Worm (Caenorhabditis elegans) whole organism, late embryonic: Measurements from ENCODE around the gene F13B12.7.

Experiments
- C08G9.2 ChIP-seq: sonication (generic microtip); optimal IDR thresholded peaks from 2 replicates; lab custom pipeline; 2016; ENCODE audit warnings: mild to moderate bottlenecking, missing genetic modification characterization, moderate library complexity, missing compliant biosample characterization
- F13H6.1 ChIP-seq: sonication (generic microtip); optimal IDR thresholded peaks from 2 replicates; lab custom pipeline; 2016; ENCODE audit warnings: missing genetic modification characterization, missing compliant biosample characterization
- K02D7.2 ChIP-seq: sonication (generic microtip); optimal IDR thresholded peaks from 2 replicates; lab custom pipeline; 2017; ENCODE audit warnings: mild to moderate bottlenecking, missing genetic modification characterization, missing compliant biosample characterization
- K09A11.1 ChIP-seq: sonication (generic microtip); optimal IDR thresholded peaks from 2 replicates; lab custom pipeline; 2017; ENCODE audit warnings: antibody characterized with exemption, mild to moderate bottlenecking, missing genetic modification characterization, missing compliant biosample characterization; ENCODE audit not compliant: insufficient read depth
- Y22D7AL.16 ChIP-seq: sonication (generic microtip); optimal IDR thresholded peaks from 2 replicates; lab custom pipeline; 2016; ENCODE audit warnings: missing genetic modification characterization, missing compliant biosample characterization
- ceh-14 ChIP-seq: sonication (generic microtip); optimal IDR thresholded peaks from 2 replicates; lab custom pipeline; 2016; ENCODE audit warnings: missing genotype, missing genetic modification characterization, missing compliant biosample characterization
- ceh-19 ChIP-seq: fragments of 200-800 bp; sonication (Bioruptor generic); optimal IDR thresholded peaks from 2 replicates; lab custom pipeline; 2018; ENCODE audit warnings: mild to moderate bottlenecking, missing genetic modification characterization, missing compliant biosample characterization
- ceh-30 ChIP-seq: fragments of 150-350 bp; optimal IDR thresholded peaks from 2 replicates; lab custom pipeline; 2014; ENCODE audit warnings: missing biosample characterization, missing genetic modification characterization
- ceh-34 ChIP-seq: sonication (generic microtip); optimal IDR thresholded peaks from 2 replicates; lab custom pipeline; 2016; ENCODE audit warnings: mild to moderate bottlenecking, missing genetic modification characterization, missing compliant biosample characterization
- ceh-45 ChIP-seq: fragments of 200-800 bp; sonication (Bioruptor generic); IDR thresholded peaks from 2 replicates; pipeline ENCODE4 v1.3.6; 2022; ENCODE audit warnings: missing genetic modification reagents, missing genetic modification characterization, missing compliant biosample characterization
- ceh-48 ChIP-seq: sonication (generic microtip); optimal IDR thresholded peaks from 2 replicates; lab custom pipeline; 2016; ENCODE audit warnings: missing genetic modification characterization, inconsistent platforms, missing compliant biosample characterization
- dmd-4 ChIP-seq: sonication (generic microtip); optimal IDR thresholded peaks from 2 replicates; lab custom pipeline; 2016; ENCODE audit warnings: borderline replicate concordance, missing genetic modification characterization, missing compliant biosample characterization
- elt-2 ChIP-seq: sonication (generic microtip); optimal IDR thresholded peaks from 2 replicates; lab custom pipeline; 2016; ENCODE audit warnings: missing genetic modification reagents, missing genetic modification characterization, missing compliant biosample characterization
- elt-4 ChIP-seq: sonication (generic microtip); optimal IDR thresholded peaks from 2 replicates; lab custom pipeline; 2016; ENCODE audit warnings: missing genetic modification characterization, missing compliant biosample characterization
- ets-4 ChIP-seq: sonication (generic microtip); optimal IDR thresholded peaks from 2 replicates; lab custom pipeline; 2016; ENCODE audit warnings: missing genetic modification characterization, missing compliant biosample characterization
- hlh-13 ChIP-seq: fragments of 200-800 bp; sonication (Bioruptor generic); optimal IDR thresholded peaks from 2 replicates; lab custom pipeline; 2018; ENCODE audit warnings: mild to moderate bottlenecking, missing genetic modification characterization, missing compliant biosample characterization
- hlh-30 ChIP-seq: sonication (generic microtip); optimal IDR thresholded peaks from 2 replicates; lab custom pipeline; 2017; ENCODE audit warnings: antibody characterized with exemption, missing genetic modification characterization, missing compliant biosample characterization; ENCODE audit not compliant: insufficient read depth
- hlh-8 ChIP-seq: sonication (generic microtip); optimal IDR thresholded peaks from 2 replicates; lab custom pipeline; 2016; ENCODE audit warnings: missing genotype, missing genetic modification characterization, missing compliant biosample characterization
- lim-6 ChIP-seq: sonication (generic microtip); optimal IDR thresholded peaks from 2 replicates; lab custom pipeline; 2016; ENCODE audit warnings: missing genetic modification characterization, missing compliant biosample characterization
- madf-2 ChIP-seq: sonication (generic microtip); optimal IDR thresholded peaks from 2 replicates; lab custom pipeline; 2017; ENCODE audit warnings: missing genetic modification characterization, missing compliant biosample characterization
- mec-3 ChIP-seq: sonication (generic microtip); optimal IDR thresholded peaks from 2 replicates; lab custom pipeline; 2016; ENCODE audit warnings: borderline replicate concordance, missing genetic modification characterization, missing compliant biosample characterization
- nfya-1 ChIP-seq: sonication (generic microtip); optimal IDR thresholded peaks from 2 replicates; lab custom pipeline; 2017; ENCODE audit warnings: missing genetic modification characterization, mild to moderate bottlenecking, missing compliant biosample characterization, antibody characterized with exemption, moderate library complexity
- nhr-232 ChIP-seq: sonication (generic microtip); optimal IDR thresholded peaks from 2 replicates; lab custom pipeline; 2016; ENCODE audit warnings: missing genetic modification characterization, missing compliant biosample characterization
- npax-4 ChIP-seq: sonication (generic microtip); optimal IDR thresholded peaks from 2 replicates; lab custom pipeline; 2016; ENCODE audit warnings: missing genetic modification characterization, missing compliant biosample characterization
- odd-2 ChIP-seq: sonication (generic microtip); optimal IDR thresholded peaks from 2 replicates; lab custom pipeline; 2017; ENCODE audit warnings: antibody characterized with exemption, mild to moderate bottlenecking, missing genetic modification characterization, missing compliant biosample characterization
- pag-3 ChIP-seq: sonication (generic microtip); optimal IDR thresholded peaks from 2 replicates; lab custom pipeline; 2016; ENCODE audit warnings: missing compliant biosample characterization, missing genetic modification characterization, borderline replicate concordance
- pha-4 ChIP-seq: fragments of 150-350 bp; optimal IDR thresholded peaks from 2 replicates; lab custom pipeline; 2018; ENCODE audit warnings: missing biosample characterization, missing genetic modification reagents, missing genetic modification characterization
- pqm-1 ChIP-seq: sonication (generic microtip); optimal IDR thresholded peaks from 2 replicates; lab custom pipeline; 2016; ENCODE audit warnings: missing genetic modification characterization, missing compliant biosample characterization
- rnt-1 ChIP-seq: sonication (generic microtip); optimal IDR thresholded peaks from 2 replicates; lab custom pipeline; 2016; ENCODE audit warnings: missing genetic modification characterization, missing compliant biosample characterization
- tbx-7 ChIP-seq: sonication (generic microtip); optimal IDR thresholded peaks from 2 replicates; lab custom pipeline; 2016; ENCODE audit warnings: missing genotype, missing genetic modification characterization, missing compliant biosample characterization
- ttx-3 ChIP-seq: sonication (generic microtip); optimal IDR thresholded peaks from 2 replicates; lab custom pipeline; 2016; ENCODE audit warnings: missing genetic modification reagents, missing genetic modification characterization, missing compliant biosample characterization
- unc-3 ChIP-seq, 2 experiments: fragments of 200-800 bp in 1 of 2; sonication (Bioruptor generic) in 1 of 2; sonication (generic microtip) in 1 of 2; conservative IDR thresholded peaks in 1 of 2; optimal IDR thresholded peaks in 1 of 2; 2 replicates each; pipeline versions ENCODE4 v1.3.6 to Lab custom; 2016 to 2022; ENCODE audit warnings: missing compliant biosample characterization in 2 of 2, missing genetic modification characterization in 2 of 2, missing genetic modification reagents in 1 of 2
- unc-42 ChIP-seq: sonication (generic microtip); optimal IDR thresholded peaks from 2 replicates; lab custom pipeline; 2016; ENCODE audit warnings: missing genotype, missing genetic modification characterization, missing compliant biosample characterization
- unc-55 ChIP-seq: sonication (generic microtip); optimal IDR thresholded peaks from 2 replicates; lab custom pipeline; 2017; ENCODE audit warnings: missing biosample characterization, missing genetic modification reagents, missing genetic modification characterization
- unc-86 ChIP-seq: sonication (generic microtip); optimal IDR thresholded peaks from 2 replicates; lab custom pipeline; 2016; ENCODE audit warnings: missing genetic modification characterization, missing compliant biosample characterization

The F13B12.7 gene

ce11 chrIV:10425129-10425528 lies 18.5 kb upstream of the F13B12.7 start (continued):
- no peak for TF ChIP-seq ceh-34 (tag; lab: Kevin White, UChicago)

ce11 chrIV:10429129-10429528 lies 14.5 kb upstream of the F13B12.7 start, which contains the start of gene F13B12.2:
F13B12.2 (minus strand) TSS chrIV:10429130.
- no peak for TF ChIP-seq pha-4 (tag; lab: Kevin White, UChicago)
- TF ChIP-seq madf-2: no peak
- TF ChIP-seq pag-3: no peak
- TF ChIP-seq hlh-13 (GFP tag; lab: Kevin White, UChicago): no peak
- TF ChIP-seq ceh-19 (GFP tag; lab: Kevin White, UChicago): no peak
- TF ChIP-seq tbx-7: no peak
- TF ChIP-seq lim-6: no peak
- TF ChIP-seq nhr-232 (tag; lab: Kevin White, UChicago): no peak
- TF ChIP-seq K02D7.2: no peak
- no peak for TF ChIP-seq dmd-4 (tag; lab: Kevin White, UChicago)
- no peak for TF ChIP-seq unc-55
- TF ChIP-seq elt-4 (tag; lab: Kevin White, UChicago): no peak
- no peak for TF ChIP-seq ceh-30 (tag; lab: Kevin White, UChicago)
- TF ChIP-seq mec-3 (tag; lab: Kevin White, UChicago): no peak

ce11 chrIV:10430507-10430906 lies 13.1 kb upstream of the F13B12.7 start:
- TF ChIP-seq unc-3 (GFP tag; conservative IDR thresholded peaks at IDR 0.05; lab: Robert Waterston, UW) (no peak), unc-3 (tag; optimal IDR thresholded peaks at IDR 0.05; lab: Kevin White, UChicago) (no peak), Y22D7AL.16 (no peak), npax-4 (tag; lab: Kevin White, UChicago) (no peak), K09A11.1 (no peak), ceh-48 (tag; lab: Kevin White, UChicago) (no peak), unc-42 (tag; lab: Kevin White, UChicago) (no peak), ceh-19 (GFP tag; lab: Kevin White, UChicago) (no peak), C08G9.2 (tag; lab: Kevin White, UChicago) (no peak), pqm-1 (tag; lab: Kevin White, UChicago) (no peak), nfya-1 (no peak), ttx-3 (tag; lab: Kevin White, UChicago) (no peak), rnt-1 (tag; lab: Kevin White, UChicago) (no peak)

ce11 chrIV:10436401-10436800 lies 7.2 kb upstream of the F13B12.7 start, which contains the start of gene ins-1:
ins-1 (plus strand) TSS chrIV:10436701.
- no peak for TF ChIP-seq elt-2 (tag; lab: Kevin White, UChicago)
- no peak for TF ChIP-seq unc-42 (tag; lab: Kevin White, UChicago)
- no peak for TF ChIP-seq ceh-14 (tag; lab: Kevin White, UChicago)
- TF ChIP-seq hlh-8 (tag; lab: Kevin White, UChicago): no peak
- no peak for TF ChIP-seq ets-4 (tag; lab: Kevin White, UChicago)
- TF ChIP-seq pha-4 (tag; lab: Kevin White, UChicago): no peak
- TF ChIP-seq ceh-19 (GFP tag; lab: Kevin White, UChicago): no peak
- TF ChIP-seq nhr-232 (tag; lab: Kevin White, UChicago): no peak
- no peak for TF ChIP-seq hlh-30 (tag; lab: Kevin White, UChicago)
- TF ChIP-seq nfya-1: no peak
- TF ChIP-seq mec-3 (tag; lab: Kevin White, UChicago): no peak
- TF ChIP-seq K02D7.2: no peak
- no peak for TF ChIP-seq ceh-45 (GFP tag; lab: Robert Waterston, UW)
- TF ChIP-seq odd-2: no peak
- TF ChIP-seq F13H6.1 (tag; lab: Kevin White, UChicago): no peak
- TF ChIP-seq dmd-4 (tag; lab: Kevin White, UChicago): no peak
- TF ChIP-seq unc-86 (tag; lab: Kevin White, UChicago): no peak
- no peak for TF ChIP-seq npax-4 (tag; lab: Kevin White, UChicago)
